Fruit fly (Drosophila melanogaster) whole organism, embryonic: ENCODE data around the gene CG32483.

Experiments
- ATbp ChIP-seq: fragments of 200-800 bp; sonication (Bioruptor generic); optimal IDR thresholded peaks from 2 replicates; lab custom pipeline; 2017; ENCODE audit warnings: missing biosample characterization, mild to moderate bottlenecking, missing genetic modification characterization, missing genetic modification reagents
- C15 ChIP-seq: fragments of 200-800 bp; sonication (Bioruptor generic); IDR thresholded peaks from 3 replicates; pipeline ENCODE4 v1.3.6; 2022; ENCODE audit warnings: missing biosample characterization, missing genetic modification characterization
- CG10321 ChIP-seq: fragments of 200-800 bp; sonication (Bioruptor generic); IDR thresholded peaks from 2 replicates; pipeline ENCODE4 v1.3.6; 2022; ENCODE audit warnings: missing biosample characterization, missing genetic modification characterization
- CG11504 ChIP-seq: fragments of 200-800 bp; sonication (Bioruptor generic); optimal IDR thresholded peaks from 3 replicates; lab custom pipeline; 2019; ENCODE audit warnings: missing biosample characterization, mild to moderate bottlenecking, missing genetic modification characterization, moderate library complexity
- CG12219 ChIP-seq: fragments of 200-800 bp; sonication (Bioruptor generic); optimal IDR thresholded peaks from 3 replicates; lab custom pipeline; 2018; ENCODE audit warnings: missing biosample characterization, mild to moderate bottlenecking, missing genetic modification characterization
- CG12744 ChIP-seq: fragments of 200-800 bp; sonication (Bioruptor generic); optimal IDR thresholded peaks from 2 replicates; lab custom pipeline; 2016; ENCODE audit warnings: missing biosample characterization, missing genetic modification characterization
- CG13296 ChIP-seq: fragments of 200-800 bp; sonication (Bioruptor generic); optimal IDR thresholded peaks from 3 replicates; lab custom pipeline; 2018; ENCODE audit warnings: missing biosample characterization, mild to moderate bottlenecking, missing genetic modification characterization
- CG13424 ChIP-seq: fragments of 200-800 bp; sonication (Bioruptor generic); optimal IDR thresholded peaks from 2 replicates; lab custom pipeline; 2019; ENCODE audit warnings: missing biosample characterization, mild to moderate bottlenecking, missing genetic modification characterization, moderate library complexity
- CG14667 ChIP-seq: fragments of 200-800 bp; sonication (Bioruptor generic); IDR thresholded peaks from 2 replicates; pipeline ENCODE4 v1.3.6; 2022; ENCODE audit warnings: missing biosample characterization, missing genetic modification characterization
- CG15696 ChIP-seq: fragments of 200-800 bp; sonication (Bioruptor generic); optimal IDR thresholded peaks from 2 replicates; lab custom pipeline; 2019; ENCODE audit warnings: missing biosample characterization, mild to moderate bottlenecking, missing genetic modification characterization, moderate library complexity
- CG17328 ChIP-seq: fragments of 200-800 bp; sonication (Bioruptor generic); IDR thresholded peaks from 2 replicates; pipeline ENCODE4 v1.3.6; 2022; ENCODE audit warnings: missing biosample characterization, missing genetic modification characterization
- CG17359 ChIP-seq: fragments of 200-800 bp; sonication (Bioruptor generic); optimal IDR thresholded peaks from 3 replicates; lab custom pipeline; 2018; ENCODE audit warnings: missing biosample characterization, mild to moderate bottlenecking, missing genetic modification characterization, moderate library complexity
- CG17912 ChIP-seq: fragments of 200-800 bp; sonication (Bioruptor generic); optimal IDR thresholded peaks from 2 replicates; lab custom pipeline; 2018; ENCODE audit warnings: missing biosample characterization, mild to moderate bottlenecking, missing genetic modification characterization
- CG34224 ChIP-seq: fragments of 200-800 bp; sonication (Bioruptor generic); IDR thresholded peaks from 3 replicates; pipeline ENCODE4 v1.3.6; 2022; ENCODE audit warnings: missing biosample characterization, missing genetic modification characterization; ENCODE audit not compliant: partially characterized antibody
- CG4617 ChIP-seq: fragments of 200-800 bp; sonication (Bioruptor generic); optimal IDR thresholded peaks from 3 replicates; lab custom pipeline; 2016; ENCODE audit warnings: missing biosample characterization, missing genetic modification characterization, borderline replicate concordance
- CG6272 ChIP-seq: fragments of 200-800 bp; sonication (Bioruptor generic); IDR thresholded peaks from 2 replicates; pipeline ENCODE4 v1.3.6; 2022; ENCODE audit warnings: missing biosample characterization, missing genetic modification characterization
- CG6654 ChIP-seq: fragments of 200-800 bp; sonication (Bioruptor generic); optimal IDR thresholded peaks from 2 replicates; lab custom pipeline; 2017; ENCODE audit warnings: missing biosample characterization, mild to moderate bottlenecking, missing genetic modification characterization
- CG6765 ChIP-seq: fragments of 200-800 bp; sonication (Bioruptor generic); optimal IDR thresholded peaks from 3 replicates; lab custom pipeline; 2017; ENCODE audit warnings: missing biosample characterization, mild to moderate bottlenecking, missing genetic modification characterization
- CG8924 ChIP-seq: fragments of 200-800 bp; optimal IDR thresholded peaks from 3 replicates; lab custom pipeline; 2019; ENCODE audit warnings: missing biosample characterization, mild to moderate bottlenecking, missing genetic modification characterization, moderate library complexity
- CG9437 ChIP-seq: fragments of 200-800 bp; sonication (Bioruptor generic); optimal IDR thresholded peaks from 2 replicates; lab custom pipeline; 2018; ENCODE audit warnings: missing biosample characterization, mild to moderate bottlenecking, missing genetic modification characterization
- CG9817 ChIP-seq: fragments of 200-800 bp; sonication (Bioruptor generic); optimal IDR thresholded peaks from 2 replicates; lab custom pipeline; 2018; ENCODE audit warnings: missing biosample characterization, mild to moderate bottlenecking, missing genetic modification characterization, moderate library complexity
- CHES-1-like ChIP-seq: fragments of 200-800 bp; sonication (Bioruptor generic); optimal IDR thresholded peaks from 2 replicates; lab custom pipeline; 2016; ENCODE audit warnings: missing biosample characterization, missing genetic modification characterization
- D19A ChIP-seq: fragments of 200-800 bp; optimal IDR thresholded peaks from 3 replicates; lab custom pipeline; 2019; ENCODE audit warnings: missing biosample characterization, mild to moderate bottlenecking, missing genetic modification characterization, moderate library complexity
- Dek ChIP-seq: fragments of 200-800 bp; sonication (Bioruptor generic); optimal IDR thresholded peaks from 3 replicates; lab custom pipeline; 2019; ENCODE audit warnings: missing biosample characterization, mild to moderate bottlenecking, missing genetic modification characterization, moderate library complexity
- Dref ChIP-seq: fragments of 200-800 bp; sonication (Bioruptor generic); IDR thresholded peaks from 2 replicates; pipeline ENCODE4 v1.3.6; 2022; ENCODE audit warnings: missing biosample characterization, missing genetic modification characterization
- Ets65A ChIP-seq: fragments of 200-800 bp; sonication (Bioruptor generic); peaks from one replicate; lab custom pipeline; 2016; ENCODE audit warnings: missing biosample characterization, missing genetic modification characterization
- HLHmδ ChIP-seq: fragments of 200-800 bp; sonication (Bioruptor generic); optimal IDR thresholded peaks from 2 replicates; lab custom pipeline; 2018; ENCODE audit warnings: missing biosample characterization, mild to moderate bottlenecking, missing genetic modification characterization, moderate library complexity
- Med ChIP-seq: fragments of 200-800 bp; sonication (Bioruptor generic); peaks from one replicate; lab custom pipeline; 2016; ENCODE audit warnings: missing biosample characterization, missing genetic modification characterization, mild to moderate bottlenecking, inconsistent platforms, moderate library complexity
- Mes4 ChIP-seq: fragments of 200-800 bp; sonication (Bioruptor generic); optimal IDR thresholded peaks from 2 replicates; lab custom pipeline; 2016; ENCODE audit warnings: missing biosample characterization, missing genetic modification characterization
- Neu2 ChIP-seq: fragments of 200-800 bp; sonication (Bioruptor generic); optimal IDR thresholded peaks from 3 replicates; lab custom pipeline; 2016; ENCODE audit warnings: missing biosample characterization, missing genetic modification characterization, borderline replicate concordance
- Sry-β ChIP-seq: fragments of 200-800 bp; sonication (Bioruptor generic); optimal IDR thresholded peaks from 2 replicates; lab custom pipeline; 2018; ENCODE audit warnings: missing biosample characterization, mild to moderate bottlenecking, missing genetic modification characterization, moderate library complexity
- Taf1 ChIP-seq: fragments of 200-800 bp; sonication (Bioruptor generic); IDR thresholded peaks from 2 replicates; pipeline ENCODE4 v1.3.6; 2022; ENCODE audit warnings: missing biosample characterization, missing genetic modification characterization
- ara ChIP-seq: fragments of 200-800 bp; sonication (Bioruptor generic); IDR thresholded peaks from 2 replicates; pipeline ENCODE4 v1.3.6; 2022; ENCODE audit warnings: missing biosample characterization, missing genetic modification characterization
- ato ChIP-seq: fragments of 200-800 bp; sonication (Bioruptor generic); IDR thresholded peaks from 2 replicates; pipeline ENCODE4 v1.3.6; 2022; ENCODE audit warnings: missing biosample characterization, missing genetic modification characterization; ENCODE audit not compliant: partially characterized antibody
- bcd ChIP-seq: fragments of 200-800 bp; sonication (Bioruptor generic); optimal IDR thresholded peaks from 2 replicates; lab custom pipeline; 2017; ENCODE audit warnings: missing biosample characterization, mild to moderate bottlenecking, missing genetic modification characterization
- bowl ChIP-seq: fragments of 200-800 bp; sonication (Bioruptor generic); IDR thresholded peaks from 2 replicates; pipeline ENCODE4 v1.3.6; 2022; ENCODE audit warnings: missing biosample characterization, missing genetic modification characterization
- chinmo ChIP-seq: fragments of 200-800 bp; sonication (Bioruptor generic); IDR thresholded peaks from 4 replicates; pipeline ENCODE4 v1.3.6; 2022; ENCODE audit warnings: missing biosample characterization, missing genetic modification characterization; ENCODE audit not compliant: partially characterized antibody
- chm ChIP-seq: fragments of 200-800 bp; sonication (Bioruptor generic); IDR thresholded peaks from 2 replicates; pipeline ENCODE4 v1.3.6; 2022; ENCODE audit warnings: missing biosample characterization, missing genetic modification characterization
- ci ChIP-seq: fragments of 200-800 bp; sonication (Bioruptor generic); IDR thresholded peaks from 3 replicates; pipeline ENCODE4 v1.3.6; 2022; ENCODE audit warnings: missing biosample characterization, missing genetic modification characterization
- crc ChIP-seq: fragments of 200-800 bp; sonication (Bioruptor generic); optimal IDR thresholded peaks from 2 replicates; lab custom pipeline; 2016; ENCODE audit warnings: missing biosample characterization, missing genetic modification characterization
- exex ChIP-seq: fragments of 200-800 bp; sonication (Bioruptor generic); optimal IDR thresholded peaks from 4 replicates; lab custom pipeline; 2018; ENCODE audit warnings: missing biosample characterization, mild to moderate bottlenecking, missing genetic modification characterization, moderate library complexity
- jumu ChIP-seq: fragments of 200-800 bp; sonication (Bioruptor generic); optimal IDR thresholded peaks from 3 replicates; lab custom pipeline; 2016; ENCODE audit warnings: missing biosample characterization, missing genetic modification characterization
- nmo ChIP-seq: fragments of 200-800 bp; sonication (Bioruptor generic); optimal IDR thresholded peaks from 2 replicates; lab custom pipeline; 2018; ENCODE audit warnings: missing biosample characterization, mild to moderate bottlenecking, missing genetic modification characterization, moderate library complexity
- pb ChIP-seq: fragments of 200-800 bp; sonication (Bioruptor generic); optimal IDR thresholded peaks from 3 replicates; lab custom pipeline; 2016; ENCODE audit warnings: missing biosample characterization, missing genetic modification characterization
- pnt ChIP-seq: fragments of 200-800 bp; sonication (Bioruptor generic); optimal IDR thresholded peaks from 3 replicates; lab custom pipeline; 2016; ENCODE audit warnings: missing biosample characterization, missing genetic modification characterization
- seq ChIP-seq: fragments of 200-800 bp; sonication (Bioruptor generic); IDR thresholded peaks from 2 replicates; pipeline ENCODE4 v1.3.6; 2022; ENCODE audit warnings: missing biosample characterization, missing genetic modification characterization
- stc ChIP-seq: fragments of 200-800 bp; sonication (Bioruptor generic); IDR thresholded peaks from 2 replicates; pipeline ENCODE4 v1.3.6; 2022; ENCODE audit warnings: missing biosample characterization, missing genetic modification characterization
- zf30C ChIP-seq: fragments of 200-800 bp; sonication (Bioruptor generic); optimal IDR thresholded peaks from 3 replicates; lab custom pipeline; 2018; ENCODE audit warnings: missing biosample characterization, mild to moderate bottlenecking, missing genetic modification characterization
- zfh1 ChIP-seq: fragments of 200-800 bp; sonication (Bioruptor generic); IDR thresholded peaks from 3 replicates; pipeline ENCODE4 v1.3.6; 2022; ENCODE audit warnings: missing biosample characterization, missing genetic modification characterization
- zfh2 ChIP-seq: fragments of 200-800 bp; sonication (Bioruptor generic); optimal IDR thresholded peaks from 2 replicates; lab custom pipeline; 2016; ENCODE audit warnings: missing biosample characterization, missing genetic modification characterization

The CG32483 gene

DNA sequence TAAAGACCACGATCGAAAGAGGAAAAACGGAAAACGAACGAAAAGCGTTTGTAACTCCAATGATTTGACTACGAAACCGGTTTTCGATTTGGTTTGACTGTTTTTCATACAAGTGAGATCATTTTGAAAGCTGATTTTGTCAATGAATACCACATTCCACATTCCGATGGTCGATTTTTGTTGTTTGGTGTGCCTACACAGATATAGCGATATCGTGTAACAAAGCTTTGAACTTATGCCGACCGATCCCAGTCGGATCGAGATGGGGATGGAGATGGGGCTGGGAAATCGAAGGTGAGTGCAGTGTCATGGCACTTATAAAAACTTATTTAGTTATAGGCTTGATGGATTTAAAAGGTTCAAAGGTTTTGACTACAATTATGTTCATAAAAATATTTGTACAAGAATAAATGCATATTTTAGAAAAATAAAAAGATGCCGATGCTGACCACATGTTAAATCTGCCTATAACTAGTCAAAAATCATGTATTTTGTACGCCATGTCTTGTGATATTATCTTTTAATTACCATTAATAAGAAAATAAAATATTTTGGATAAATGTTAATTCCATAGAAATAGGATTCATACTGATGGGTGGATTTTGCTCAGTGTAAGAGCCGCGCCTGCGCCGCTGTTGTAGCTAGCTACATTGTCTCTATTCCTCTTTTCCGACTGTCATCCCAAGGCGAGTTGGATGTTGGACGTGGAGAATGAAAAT, 47.6 kb downstream of the CG32483 start (continued):
- TF ChIP-seq pb (GFP tag; lab: Kevin White, UChicago): no peak
- no peak for TF ChIP-seq CG12219 (GFP tag; lab: Kevin White, UChicago)
- peak; percentile 63 for TF ChIP-seq D19A (tag; lab: Kevin White, UChicago)
- no peak for TF ChIP-seq C15
- TF ChIP-seq exex (tag; lab: Kevin White, UChicago): no peak
- no peak for TF ChIP-seq CHES-1-like
- no peak for TF ChIP-seq seq (GFP tag; lab: Robert Waterston, UW)
- peak; percentile 41 for TF ChIP-seq Dek (tag; lab: Kevin White, UChicago)
- no peak for TF ChIP-seq ato
- peak; percentile 71 for TF ChIP-seq CG13424 (tag; lab: Kevin White, UChicago)
- TF ChIP-seq CG6765 (GFP tag; lab: Kevin White, UChicago): peak; percentile 35
- TF ChIP-seq ci (GFP tag; lab: Robert Waterston, UW): no peak; the same call in 1 of the 3 replicates
- no peak for TF ChIP-seq HLHmδ (GFP tag; lab: Kevin White, UChicago)
- TF ChIP-seq nmo (GFP tag; lab: Kevin White, UChicago): peak; percentile 76
- no peak for TF ChIP-seq CG10321
- TF ChIP-seq CG13296 (GFP tag; lab: Kevin White, UChicago): no peak
- TF ChIP-seq crc: no peak
- peak; percentile 27 for TF ChIP-seq CG6654
- TF ChIP-seq chinmo (GFP tag; lab: Robert Waterston, UW): no peak; the same call in 3 of the 4 replicates
- TF ChIP-seq ATbp (GFP tag; lab: Kevin White, UChicago): peak; percentile 42
- TF ChIP-seq Sry-β (GFP tag; lab: Kevin White, UChicago): peak; percentile 31
- no peak for TF ChIP-seq CG17912 (GFP tag; lab: Kevin White, UChicago)
- TF ChIP-seq bowl: no peak
- no peak for TF ChIP-seq CG4617 (GFP tag; lab: Kevin White, UChicago)
- TF ChIP-seq CG11504: peak; percentile 81
- TF ChIP-seq CG15696: peak; percentile 43
- peak; percentile 66 for TF ChIP-seq CG8924
- no peak for TF ChIP-seq CG34224 (GFP tag; lab: Robert Waterston, UW)
- no peak for TF ChIP-seq chm (GFP tag; lab: Robert Waterston, UW)
- TF ChIP-seq CG17359 (tag; lab: Kevin White, UChicago): peak; percentile 45
- peak; percentile 48 for TF ChIP-seq bcd
- TF ChIP-seq zfh2 (GFP tag; lab: Kevin White, UChicago): no peak
- TF ChIP-seq stc (GFP tag; lab: Robert Waterston, UW): no peak; the same call in 1 of the 2 replicates
- peak; percentile 33 for TF ChIP-seq CG9437 (GFP tag; lab: Kevin White, UChicago)
- TF ChIP-seq ara (GFP tag; lab: Robert Waterston, UW): peak; percentile 48
- TF ChIP-seq jumu (GFP tag; lab: Kevin White, UChicago): no peak
- 0 out of 2 replicates have a peak, but pooled peaks have one; percentile 27 for TF ChIP-seq CG17328
- TF ChIP-seq Med (GFP tag; lab: Kevin White, UChicago): no peak
- peak; percentile 84 for TF ChIP-seq zf30C (GFP tag; lab: Kevin White, UChicago)
- TF ChIP-seq Dref (GFP tag; lab: Robert Waterston, UW): no peak
- no peak for TF ChIP-seq zfh1 (GFP tag; lab: Robert Waterston, UW)
- no peak for TF ChIP-seq Neu2
- no peak for TF ChIP-seq CG12744 (GFP tag; lab: Kevin White, UChicago)
- no peak; the same call in 1 of the 2 replicates for TF ChIP-seq CG6272 (GFP tag; lab: Robert Waterston, UW)
- no peak for TF ChIP-seq CG9817 (tag; lab: Kevin White, UChicago)
- no peak for TF ChIP-seq pnt (GFP tag; lab: Kevin White, UChicago)
- no peak for TF ChIP-seq Taf1 (GFP tag; lab: Robert Waterston, UW)
- no peak for TF ChIP-seq CG14667 (GFP tag; lab: Robert Waterston, UW)
- peak; percentile 84 for TF ChIP-seq Ets65A (GFP tag; lab: Kevin White, UChicago)
- no peak for TF ChIP-seq Mes4 (GFP tag; lab: Kevin White, UChicago)
